Worm (Caenorhabditis elegans): Measurements from ENCODE around the gene F09C12.8.

- TF ChIP-seq aly-2 (tag; optimal IDR thresholded peaks at IDR 0.05): no peak
- TF ChIP-seq Y5F2A.4 (GFP tag; optimal IDR thresholded peaks at IDR 0.05): no peak
- TF ChIP-seq lin-15B (tag; optimal IDR thresholded peaks at IDR 0.05): no peak
- no peak for TF ChIP-seq daf-16 (GFP tag; optimal IDR thresholded peaks at IDR 0.05)
- TF ChIP-seq daf-16 (tag; optimal IDR thresholded peaks at IDR 0.05): no peak
- no peak for TF ChIP-seq nhr-11 (tag; optimal IDR thresholded peaks at IDR 0.05)
- no peak for TF ChIP-seq jun-1 (tag; optimal IDR thresholded peaks at IDR 0.05)
- no peak for TF ChIP-seq snpc-4 (tag; optimal IDR thresholded peaks at IDR 0.05)
- TF ChIP-seq unc-62 (GFP tag; optimal IDR thresholded peaks at IDR 0.05 in 1 of 2): no peak
- no peak for TF ChIP-seq unc-62 (tag; optimal IDR thresholded peaks at IDR 0.05)
- TF ChIP-seq lsy-2 (tag; optimal IDR thresholded peaks at IDR 0.05): no peak
- TF ChIP-seq unc-39 (tag; optimal IDR thresholded peaks at IDR 0.05): no peak
Observed at ce11 chrII:5069525-5069924, 42.7 kb upstream of the F09C12.8 start, which contains the start of gene idpb-2.

Data from whole organism, L4 larva.